Fruit fly (Drosophila melanogaster) S2 (cell line): ENCODE data around the gene CG3982.

Experiments used
- CG8478 ChIP-seq: fragments of >200 bp; optimal IDR thresholded peaks from 2 replicates; lab custom pipeline; 2018
- CTCF ChIP-seq, 2 experiments: fragments of >200 bp; optimal IDR thresholded peaks; 2 replicates each; lab custom pipeline; 2018

dm6 chr3L:9404497-9404896, 12.7 kb downstream of the CG3982 start, which contains the start of gene Cpr67B:
- TF ChIP-seq CG8478 (lab: Kevin White, UChicago) (no peak), CTCF (optimal IDR thresholded peaks at IDR 0.05; lab: Kevin White, UChicago) (no peak)
